Fruit fly (Drosophila melanogaster): Measurements from ENCODE around the gene brk.
A peak's percentile ranks its signal among the peaks of the same experiment; 100 is the strongest.

Gene brk

dm6 chrX:7299399-7300355, 8.1 kb upstream of the brk start:
- TF ChIP-seq CG8159 (tag; optimal IDR thresholded peaks at IDR 0.05) (peak; percentile 75), Ets98B (GFP tag; IDR thresholded peaks at IDR 0.05) (peak; percentile 4), Pif1B (GFP tag; optimal IDR thresholded peaks at IDR 0.05) (peak; percentile 8), CG13204 (GFP tag; optimal IDR thresholded peaks at IDR 0.05) (no peak), CG32121 (GFP tag; IDR thresholded peaks at IDR 0.05) (peak; percentile 46), EcR (GFP tag; optimal IDR thresholded peaks at IDR 0.05) (peak; percentile 34), CG12605 (GFP tag; IDR thresholded peaks at IDR 0.05) (no peak; the same call in 1 of the 2 replicates), Snoo (tag; optimal IDR thresholded peaks at IDR 0.05) (peak; percentile 19), CG34367 (tag; optimal IDR thresholded peaks at IDR 0.05) (peak; percentile 44), D1 (tag; optimal IDR thresholded peaks at IDR 0.05) (no peak), fd96Ca (GFP tag; IDR thresholded peaks at IDR 0.05) (peak; percentile 27), CG17806 (tag; optimal IDR thresholded peaks at IDR 0.05) (peak; percentile 60), CG14655 (GFP tag; optimal IDR thresholded peaks at IDR 0.05) (peak; percentile 67), CG9948 (tag; optimal IDR thresholded peaks at IDR 0.05) (peak; percentile 55), rn (GFP tag; IDR thresholded peaks at IDR 0.05) (peak; percentile 22; the same call in 1 of the 2 replicates), Pif1A (GFP tag; optimal IDR thresholded peaks at IDR 0.05) (peak; percentile 52), CG4496 (GFP tag; IDR thresholded peaks at IDR 0.05) (no peak; the same call in 2 of the 3 replicates), gl (tag; optimal IDR thresholded peaks at IDR 0.05) (no peak), CG15710 (tag; optimal IDR thresholded peaks at IDR 0.05) (peak; percentile 71), CG10348 (GFP tag; IDR thresholded peaks at IDR 0.05) (0 out of 2 replicates have a peak, but pooled peaks have one; percentile 42), CG8301 (tag; optimal IDR thresholded peaks at IDR 0.05) (peak; percentile 60)

dm6 chrX:7300356-7300721, 7.4 kb upstream of the brk start:
- peak; percentile 16 for TF ChIP-seq Pif1A (GFP tag; optimal IDR thresholded peaks at IDR 0.05)
- TF ChIP-seq rn (GFP tag; IDR thresholded peaks at IDR 0.05): no peak
- TF ChIP-seq CG13204 (GFP tag; optimal IDR thresholded peaks at IDR 0.05): no peak
- TF ChIP-seq CG8301 (tag; optimal IDR thresholded peaks at IDR 0.05): peak; percentile 17
- TF ChIP-seq CG15710 (tag; optimal IDR thresholded peaks at IDR 0.05): peak; percentile 42
- peak; percentile 37 for TF ChIP-seq CG9948 (tag; optimal IDR thresholded peaks at IDR 0.05)
- TF ChIP-seq CG17806 (tag; optimal IDR thresholded peaks at IDR 0.05): peak; percentile 40
- TF ChIP-seq CG4496 (GFP tag; IDR thresholded peaks at IDR 0.05): no peak; the same call in 2 of the 3 replicates
- TF ChIP-seq CG14655 (GFP tag; optimal IDR thresholded peaks at IDR 0.05): peak; percentile 21
- no peak for TF ChIP-seq CG10348 (GFP tag; IDR thresholded peaks at IDR 0.05)
- peak; percentile 62 for TF ChIP-seq CG8159 (tag; optimal IDR thresholded peaks at IDR 0.05)
- TF ChIP-seq CG12605 (GFP tag; IDR thresholded peaks at IDR 0.05): no peak
- TF ChIP-seq CG34367 (tag; optimal IDR thresholded peaks at IDR 0.05): peak; percentile 18
- no peak for TF ChIP-seq D1 (tag; optimal IDR thresholded peaks at IDR 0.05)
- peak; percentile 37 for TF ChIP-seq Ets98B (GFP tag; IDR thresholded peaks at IDR 0.05)
- TF ChIP-seq Pif1B (GFP tag; optimal IDR thresholded peaks at IDR 0.05): peak; percentile 11
- 0 out of 2 replicates have a peak, but pooled peaks have one; percentile 40 for TF ChIP-seq CG32121 (GFP tag; IDR thresholded peaks at IDR 0.05)
- no peak for TF ChIP-seq EcR (GFP tag; optimal IDR thresholded peaks at IDR 0.05)
- no peak for TF ChIP-seq Snoo (tag; optimal IDR thresholded peaks at IDR 0.05)
- no peak for TF ChIP-seq gl (tag; optimal IDR thresholded peaks at IDR 0.05)
- TF ChIP-seq fd96Ca (GFP tag; IDR thresholded peaks at IDR 0.05): peak; percentile 73

- TF ChIP-seq CG12605 (GFP tag; IDR thresholded peaks at IDR 0.05) (peak; percentile 7; the same call in 1 of the 2 replicates), Ets98B (GFP tag; IDR thresholded peaks at IDR 0.05) (peak; percentile 71), CG13204 (GFP tag; optimal IDR thresholded peaks at IDR 0.05) (peak; percentile 95), CG32121 (GFP tag; IDR thresholded peaks at IDR 0.05) (peak; percentile 58), D1 (tag; optimal IDR thresholded peaks at IDR 0.05) (no peak), CG9948 (tag; optimal IDR thresholded peaks at IDR 0.05) (no peak), CG10348 (GFP tag; IDR thresholded peaks at IDR 0.05) (peak; percentile 61; the same call in 1 of the 2 replicates), rn (GFP tag; IDR thresholded peaks at IDR 0.05) (0 out of 2 replicates have a peak, but pooled peaks have one; percentile 13), CG14655 (GFP tag; optimal IDR thresholded peaks at IDR 0.05) (no peak), CG4496 (GFP tag; IDR thresholded peaks at IDR 0.05) (peak; percentile 42; the same call in 2 of the 3 replicates), CG17806 (tag; optimal IDR thresholded peaks at IDR 0.05) (no peak), Snoo (tag; optimal IDR thresholded peaks at IDR 0.05) (peak; percentile 10), CG15710 (tag; optimal IDR thresholded peaks at IDR 0.05) (no peak), fd96Ca (GFP tag; IDR thresholded peaks at IDR 0.05) (peak; percentile 66), gl (tag; optimal IDR thresholded peaks at IDR 0.05) (no peak), EcR (GFP tag; optimal IDR thresholded peaks at IDR 0.05) (peak; percentile 67)
These were observed 6.9 kb upstream of the brk start for dm6 chrX:7300722-7301350.

dm6 chrX:7301351-7302328, 6.1 kb upstream of the brk start:
- TF ChIP-seq D1 (tag; optimal IDR thresholded peaks at IDR 0.05): no peak
- TF ChIP-seq CG32121 (GFP tag; IDR thresholded peaks at IDR 0.05): peak; percentile 79
- peak; percentile 31 for TF ChIP-seq Snoo (tag; optimal IDR thresholded peaks at IDR 0.05)
- 0 out of 2 replicates have a peak, but pooled peaks have one; percentile 1 for TF ChIP-seq CG12605 (GFP tag; IDR thresholded peaks at IDR 0.05)
- peak; percentile 37 for TF ChIP-seq CG17806 (tag; optimal IDR thresholded peaks at IDR 0.05)
- peak; percentile 44; the same call in 1 of the 2 replicates for TF ChIP-seq CG10348 (GFP tag; IDR thresholded peaks at IDR 0.05)
- peak; percentile 52 for TF ChIP-seq Pif1A (GFP tag; optimal IDR thresholded peaks at IDR 0.05)
- peak; percentile 80 for TF ChIP-seq CG8301 (tag; optimal IDR thresholded peaks at IDR 0.05)
- TF ChIP-seq CG13204 (GFP tag; optimal IDR thresholded peaks at IDR 0.05): peak; percentile 41
- no peak for TF ChIP-seq EcR (GFP tag; optimal IDR thresholded peaks at IDR 0.05)
- TF ChIP-seq CG9948 (tag; optimal IDR thresholded peaks at IDR 0.05): peak; percentile 73
- peak; percentile 65 for TF ChIP-seq CG34367 (tag; optimal IDR thresholded peaks at IDR 0.05)
- TF ChIP-seq CG14655 (GFP tag; optimal IDR thresholded peaks at IDR 0.05): peak; percentile 89
- peak; percentile 87 for TF ChIP-seq CG4496 (GFP tag; IDR thresholded peaks at IDR 0.05)
- peak; percentile 58 for TF ChIP-seq rn (GFP tag; IDR thresholded peaks at IDR 0.05)
- no peak for TF ChIP-seq gl (tag; optimal IDR thresholded peaks at IDR 0.05)
- peak; percentile 77 for TF ChIP-seq CG15710 (tag; optimal IDR thresholded peaks at IDR 0.05)
- peak; percentile 89 for TF ChIP-seq fd96Ca (GFP tag; IDR thresholded peaks at IDR 0.05)
- TF ChIP-seq Pif1B (GFP tag; optimal IDR thresholded peaks at IDR 0.05): peak; percentile 30
- TF ChIP-seq Ets98B (GFP tag; IDR thresholded peaks at IDR 0.05): peak; percentile 87
- TF ChIP-seq CG8159 (tag; optimal IDR thresholded peaks at IDR 0.05): peak; percentile 85

Measured in whole organism, pupa.